Worm (Caenorhabditis elegans) whole organism, L1 larva: ENCODE data around the gene phf-32.

Experiments used
- aly-2 ChIP-seq: fragments of 150-350 bp; optimal IDR thresholded peaks from 2 replicates; lab custom pipeline; 2014; ENCODE audit warnings: missing biosample characterization, missing genetic modification characterization
- ama-1 ChIP-seq: fragments of 150-350 bp; optimal IDR thresholded peaks from 2 replicates; lab custom pipeline; 2014
- blmp-1 ChIP-seq: fragments of 150-350 bp; optimal IDR thresholded peaks from 2 replicates; lab custom pipeline; 2014; ENCODE audit warnings: missing biosample characterization, missing genetic modification characterization
- ceh-63 ChIP-seq: fragments of 200-800 bp; sonication (Bioruptor generic); optimal IDR thresholded peaks from 2 replicates; lab custom pipeline; 2018; ENCODE audit warnings: mild to moderate bottlenecking, missing genetic modification characterization, missing compliant biosample characterization
- ceh-88 ChIP-seq: fragments of 200-800 bp; sonication (Bioruptor generic); IDR thresholded peaks from 2 replicates; pipeline ENCODE4 v1.3.6; 2022; ENCODE audit warnings: missing genetic modification characterization, missing compliant biosample characterization
- ces-1 ChIP-seq: fragments of 150-350 bp; optimal IDR thresholded peaks from 2 replicates; lab custom pipeline; 2014; ENCODE audit warnings: missing biosample characterization, missing genetic modification reagents, missing genetic modification characterization
- dsc-1 ChIP-seq: sonication (generic microtip); optimal IDR thresholded peaks from 2 replicates; lab custom pipeline; 2016; ENCODE audit warnings: mild to moderate bottlenecking, missing genetic modification characterization, missing compliant biosample characterization
- efl-1 ChIP-seq, 4 experiments: fragments of 150-350 bp; optimal IDR thresholded peaks in 3 of 4; peaks in 1 of 4; 1 replicate in 1 of 4; 2 replicates in 3 of 4; lab custom pipeline; 2014; ENCODE audit warnings: missing biosample characterization in 2 of 4, missing genetic modification characterization in 2 of 4, missing genetic modification reagents in 2 of 4
- egl-13 ChIP-seq: sonication (generic microtip); optimal IDR thresholded peaks from 2 replicates; lab custom pipeline; 2016; ENCODE audit warnings: missing genotype, missing genetic modification reagents, missing genetic modification characterization, missing compliant biosample characterization
- elt-2 ChIP-seq: sonication (generic microtip); optimal IDR thresholded peaks from 2 replicates; lab custom pipeline; 2016; ENCODE audit warnings: missing genetic modification characterization, mild to moderate bottlenecking, inconsistent platforms, missing compliant biosample characterization, missing genetic modification reagents
- elt-3 ChIP-seq, 6 experiments: fragments of 150-350 bp in 1 of 6; sonication (generic microtip); optimal IDR thresholded peaks; 2 replicates each; lab custom pipeline; 2017 to 2018; ENCODE audit warnings: missing biosample characterization in 6 of 6, missing genetic modification characterization in 6 of 6, inconsistent platforms in 1 of 6
- ets-5 ChIP-seq: fragments of 200-800 bp; sonication (Bioruptor generic); IDR thresholded peaks from 2 replicates; pipeline ENCODE4 v1.3.6; 2022; ENCODE audit warnings: missing genetic modification characterization, missing compliant biosample characterization
- fkh-10 ChIP-seq: sonication (generic microtip); optimal IDR thresholded peaks from 2 replicates; lab custom pipeline; 2017; ENCODE audit warnings: missing biosample characterization, missing genetic modification reagents, missing genetic modification characterization
- fkh-4 ChIP-seq: sonication (generic microtip); optimal IDR thresholded peaks from 2 replicates; lab custom pipeline; 2016; ENCODE audit warnings: missing compliant biosample characterization, missing genetic modification characterization, borderline replicate concordance
- fkh-8 ChIP-seq: sonication (generic microtip); optimal IDR thresholded peaks from 2 replicates; lab custom pipeline; 2016; ENCODE audit warnings: mild to moderate bottlenecking, missing genetic modification characterization, missing compliant biosample characterization
- fos-1 ChIP-seq: fragments of 150-350 bp; optimal IDR thresholded peaks from 2 replicates; lab custom pipeline; 2014; ENCODE audit warnings: missing biosample characterization, missing genetic modification characterization
- hlh-17 ChIP-seq: fragments of 200-800 bp; sonication (Bioruptor generic); optimal IDR thresholded peaks from 2 replicates; lab custom pipeline; 2018; ENCODE audit warnings: missing genetic modification characterization, mild to moderate bottlenecking, missing compliant biosample characterization, moderate library complexity, borderline replicate concordance
- hlh-4 ChIP-seq: sonication (generic microtip); optimal IDR thresholded peaks from 2 replicates; lab custom pipeline; 2016; ENCODE audit warnings: mild to moderate bottlenecking, missing genetic modification characterization, missing compliant biosample characterization
- hpl-2 ChIP-seq: fragments of 150-350 bp; optimal IDR thresholded peaks from 2 replicates; lab custom pipeline; 2014; ENCODE audit warnings: missing biosample characterization, missing genetic modification reagents, missing genetic modification characterization
- jun-1 ChIP-seq: fragments of 150-350 bp; optimal IDR thresholded peaks from 2 replicates; lab custom pipeline; 2014; ENCODE audit warnings: missing biosample characterization, missing genetic modification reagents, missing genetic modification characterization
- lin-14 ChIP-seq: fragments of 200-800 bp; sonication (Bioruptor generic); optimal IDR thresholded peaks from 2 replicates; lab custom pipeline; 2018; ENCODE audit warnings: mild to moderate bottlenecking, missing genetic modification characterization, moderate library complexity, missing compliant biosample characterization
- lin-35 ChIP-seq, 2 experiments: fragments of 150-350 bp; optimal IDR thresholded peaks; 2 replicates each; lab custom pipeline; 2014; ENCODE audit warnings: missing biosample characterization in 2 of 2, missing genetic modification characterization in 2 of 2, missing genetic modification reagents in 2 of 2
- lin-39 ChIP-seq: fragments of 150-350 bp; optimal IDR thresholded peaks from 2 replicates; lab custom pipeline; 2014; ENCODE audit warnings: missing biosample characterization, missing genetic modification reagents, missing genetic modification characterization
- mab-9 ChIP-seq: fragments of 200-800 bp; sonication (Bioruptor generic); IDR thresholded peaks from 2 replicates; pipeline ENCODE4 v1.3.6; 2022; ENCODE audit warnings: missing genetic modification reagents, missing genetic modification characterization, missing compliant biosample characterization
- mdl-1 ChIP-seq, 2 experiments: fragments of 150-350 bp; optimal IDR thresholded peaks; 2 replicates each; lab custom pipeline; 2014 to 2017; ENCODE audit warnings: missing biosample characterization in 2 of 2, missing genetic modification characterization in 2 of 2, inconsistent platforms in 1 of 2
- nhr-11 ChIP-seq: fragments of 150-350 bp; optimal IDR thresholded peaks from 2 replicates; lab custom pipeline; 2014; ENCODE audit warnings: missing biosample characterization, missing genetic modification characterization
- nhr-19 ChIP-seq: fragments of 200-800 bp; sonication (Bioruptor generic); conservative IDR thresholded peaks from 2 replicates; pipeline ENCODE4 v1.3.6; 2022; ENCODE audit warnings: missing genetic modification characterization, missing compliant biosample characterization
- nhr-85 ChIP-seq: sonication (generic microtip); peaks from one replicate; lab custom pipeline; 2016; ENCODE audit warnings: missing genetic modification characterization, inconsistent platforms, missing compliant biosample characterization
- nhr-90 ChIP-seq: sonication (generic microtip); optimal IDR thresholded peaks from 2 replicates; lab custom pipeline; 2016; ENCODE audit warnings: mild to moderate bottlenecking, missing genetic modification characterization, missing compliant biosample characterization; ENCODE audit not compliant: poor library complexity
- pax-3 ChIP-seq: fragments of 200-800 bp; sonication (Bioruptor generic); optimal IDR thresholded peaks from 2 replicates; lab custom pipeline; 2018; ENCODE audit warnings: mild to moderate bottlenecking, missing genetic modification characterization, moderate library complexity, missing compliant biosample characterization
- pqm-1 ChIP-seq: sonication (generic microtip); optimal IDR thresholded peaks from 3 replicates; lab custom pipeline; 2017; ENCODE audit warnings: missing biosample characterization, missing genetic modification characterization
- sox-4 ChIP-seq: sonication (generic microtip); optimal IDR thresholded peaks from 2 replicates; lab custom pipeline; 2016; ENCODE audit warnings: missing genetic modification characterization, missing compliant biosample characterization
- sptf-1 ChIP-seq: fragments of 150-350 bp; optimal IDR thresholded peaks from 2 replicates; lab custom pipeline; 2014; ENCODE audit warnings: missing biosample characterization, missing genetic modification characterization
- sup-37 ChIP-seq: fragments of 200-800 bp; sonication (Bioruptor generic); optimal IDR thresholded peaks from 2 replicates; lab custom pipeline; 2018; ENCODE audit warnings: mild to moderate bottlenecking, missing genetic modification characterization, missing compliant biosample characterization
- tlp-1 ChIP-seq: fragments of 150-350 bp; optimal IDR thresholded peaks from 2 replicates; lab custom pipeline; 2014; ENCODE audit warnings: missing biosample characterization, missing genetic modification characterization
- unc-62 ChIP-seq: fragments of 150-350 bp; optimal IDR thresholded peaks from 2 replicates; lab custom pipeline; 2014; ENCODE audit warnings: missing biosample characterization, missing genetic modification reagents, missing genetic modification characterization
- unc-98 ChIP-seq: fragments of 200-800 bp; sonication (Bioruptor generic); IDR thresholded peaks from 2 replicates; pipeline ENCODE4 v1.3.6; 2022; ENCODE audit warnings: missing genetic modification characterization, missing compliant biosample characterization
- xbp-1 ChIP-seq: sonication (generic microtip); optimal IDR thresholded peaks from 2 replicates; lab custom pipeline; 2016; ENCODE audit warnings: missing genetic modification characterization, missing compliant biosample characterization
- zag-1 ChIP-seq: fragments of 150-350 bp; optimal IDR thresholded peaks from 2 replicates; lab custom pipeline; 2014; ENCODE audit warnings: missing biosample characterization, missing genetic modification characterization
- zip-4 ChIP-seq: fragments of 200-800 bp; sonication (Bioruptor generic); optimal IDR thresholded peaks from 2 replicates; lab custom pipeline; 2018; ENCODE audit warnings: mild to moderate bottlenecking, missing genetic modification characterization, moderate library complexity, missing compliant biosample characterization
- ztf-4 ChIP-seq: fragments of 150-350 bp; optimal IDR thresholded peaks from 2 replicates; lab custom pipeline; 2014; ENCODE audit warnings: missing biosample characterization, missing genetic modification characterization

Gene phf-32

ce11 chrX:12317560-12317959, 10.9 kb downstream of the phf-32 start:
- TF ChIP-seq jun-1 = no peak
- no peak for TF ChIP-seq elt-2 (tag; lab: Kevin White, UChicago)
- TF ChIP-seq egl-13 (tag; lab: Kevin White, UChicago) = no peak
- TF ChIP-seq efl-1 (optimal IDR thresholded peaks at IDR 0.05; lab: Kevin White, UChicago) = no peak
- no peak for TF ChIP-seq efl-1 (GFP tag; optimal IDR thresholded peaks at IDR 0.05 in 1 of 2; lab: Kevin White, UChicago)
- no peak for TF ChIP-seq sptf-1 (tag; lab: Kevin White, UChicago)
- TF ChIP-seq hlh-4 (tag; lab: Kevin White, UChicago) = no peak
- no peak for TF ChIP-seq ztf-4 (tag; lab: Kevin White, UChicago)
- no peak for TF ChIP-seq pqm-1
- TF ChIP-seq aly-2 = no peak
- TF ChIP-seq blmp-1 (tag; lab: Kevin White, UChicago) = no peak
- TF ChIP-seq sox-4 (tag; lab: Kevin White, UChicago) = no peak
- no peak for TF ChIP-seq zag-1 (tag; lab: Kevin White, UChicago)
- no peak for TF ChIP-seq ces-1 (GFP tag; lab: Kevin White, UChicago)
- TF ChIP-seq sup-37 (GFP tag; lab: Kevin White, UChicago) = no peak
- no peak for TF ChIP-seq nhr-85 (tag; lab: Kevin White, UChicago)
- TF ChIP-seq pax-3 = no peak

DNA sequence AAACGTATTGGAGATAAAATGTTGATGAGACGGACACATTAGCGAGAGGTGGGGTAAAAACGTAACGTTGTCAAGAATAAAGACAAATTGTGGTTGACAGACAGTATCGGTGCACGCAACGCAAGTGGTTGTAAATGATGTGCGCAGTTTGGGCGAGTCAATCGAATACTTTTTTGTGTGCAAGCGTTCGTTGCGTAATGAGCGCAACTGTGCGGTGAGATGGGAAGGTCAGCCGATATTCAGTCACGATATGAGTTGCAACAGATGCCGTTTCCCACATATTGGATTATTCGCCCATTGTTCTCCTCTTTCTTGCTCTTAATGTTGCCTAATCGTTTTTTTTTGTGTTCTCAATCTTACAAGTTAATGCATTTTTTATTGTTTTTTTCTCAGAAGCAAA, 14.1 kb downstream of the phf-32 start, which contains the start of gene ceh-40:
Gene ceh-40 (minus strand): TSS at position 41 of the 400 bp plus-strand sequence.
- TF ChIP-seq jun-1 (no peak), ets-5 (GFP tag; lab: Robert Waterston, UW) (no peak), unc-62 (GFP tag; lab: Kevin White, UChicago) (no peak), mdl-1 (tag; optimal IDR thresholded peaks at IDR 0.05; lab: Kevin White, UChicago) (no peak), pqm-1 (no peak)
- TF ChIP-seq, all 84 proteins: peak for 0

DNA sequence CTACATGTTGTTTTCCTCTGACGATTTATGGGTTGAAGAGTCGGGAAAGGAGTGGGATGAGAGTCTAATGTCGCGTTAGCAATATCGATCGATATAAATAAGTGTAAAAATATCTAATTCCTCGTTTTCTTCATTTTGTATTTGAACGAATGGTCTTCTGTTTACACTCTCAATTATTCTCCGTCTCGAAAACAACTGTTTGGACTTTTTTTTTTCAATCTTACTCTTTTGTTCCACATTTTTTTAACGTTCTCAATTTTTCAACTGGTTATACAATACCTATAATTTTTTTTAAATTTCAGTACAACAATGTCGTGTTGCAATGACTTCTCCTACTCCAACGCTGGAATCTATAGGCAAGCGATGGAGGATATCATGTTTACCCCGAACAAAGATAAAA, 14.7 kb downstream of the phf-32 start, which contains the start of gene F17A2.13:
Gene F17A2.13 (plus strand): TSS at position 301 of the 400 bp plus-strand sequence.
- no peak for TF ChIP-seq fkh-10 (GFP tag; lab: Kevin White, UChicago)
- TF ChIP-seq tlp-1 (tag; lab: Kevin White, UChicago) = no peak
- no peak for TF ChIP-seq unc-98 (GFP tag; lab: Robert Waterston, UW)
- TF ChIP-seq unc-62 (GFP tag; lab: Kevin White, UChicago) = no peak
- TF ChIP-seq elt-3 (tag; optimal IDR thresholded peaks at IDR 0.05; lab: Kevin White, UChicago) = no peak
- TF ChIP-seq aly-2 = no peak
- TF ChIP-seq ama-1 (lab: Kevin White, UChicago) = no peak
- TF ChIP-seq nhr-11 = no peak
- no peak for TF ChIP-seq ets-5 (GFP tag; lab: Robert Waterston, UW)
- no peak for TF ChIP-seq pax-3
- TF ChIP-seq nhr-90 (tag; lab: Kevin White, UChicago) = no peak
- TF ChIP-seq dsc-1 = no peak

ce11 chrX:12323439-12323838, 16.8 kb downstream of the phf-32 start, which contains the start of gene srd-40:
Gene srd-40 (plus strand): TSS chrX:12323739.
- peak; percentile 44 for TF ChIP-seq fkh-8
- peak; percentile 19 for TF ChIP-seq hlh-4 (tag; lab: Kevin White, UChicago)
- no peak for TF ChIP-seq hpl-2 (GFP tag; lab: Kevin White, UChicago)

DNA sequence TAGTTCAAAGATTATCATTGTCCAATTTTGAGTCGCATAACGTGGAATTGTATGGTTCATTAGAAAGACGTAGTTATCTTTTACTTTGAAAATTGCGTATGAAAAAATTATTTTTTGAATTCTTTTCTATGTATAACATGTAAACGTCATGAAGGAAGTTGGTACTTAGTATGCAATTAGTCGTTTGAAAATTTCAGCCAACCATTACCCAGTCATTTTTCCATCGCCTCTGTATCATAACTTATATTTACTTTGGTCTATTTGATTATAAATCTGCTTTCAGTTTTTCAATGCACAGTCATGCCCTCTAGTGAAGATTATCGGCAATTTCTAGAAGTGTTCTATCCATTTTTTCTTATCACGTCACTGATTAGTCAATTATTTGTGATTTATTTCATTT, 19.8 kb downstream of the phf-32 start, which contains the start of gene srd-41:
Gene srd-41 (plus strand): TSS at position 301 of the 400 bp plus-strand sequence.
- TF ChIP-seq pqm-1 (no peak), elt-2 (tag; lab: Kevin White, UChicago) (no peak), ceh-88 (GFP tag; lab: Robert Waterston, UW) (no peak), sox-4 (tag; lab: Kevin White, UChicago) (no peak), blmp-1 (tag; lab: Kevin White, UChicago) (no peak), ceh-63 (GFP tag; lab: Kevin White, UChicago) (no peak)

DNA sequence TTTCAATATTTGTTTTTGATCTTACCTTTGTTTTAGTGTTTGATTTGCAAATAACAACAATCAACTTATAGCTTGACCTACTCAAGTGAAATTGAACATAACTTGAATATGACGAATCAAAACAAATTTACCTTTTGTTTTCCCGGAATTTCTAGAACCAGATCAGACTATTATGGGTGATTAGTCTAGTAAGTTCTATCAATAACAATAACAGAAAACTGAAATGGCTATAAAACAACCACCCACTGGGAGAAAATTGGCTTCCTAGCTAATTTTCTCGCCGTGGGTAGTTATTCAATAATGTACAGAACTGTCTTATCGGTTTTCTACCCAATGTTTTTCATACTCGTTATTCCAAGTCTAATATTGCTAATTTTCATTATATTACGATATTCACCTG, 22.0 kb downstream of the phf-32 start, which contains the start of gene srd-45:
Gene srd-45 (plus strand): TSS at position 301 of the 400 bp plus-strand sequence.
- no peak for TF ChIP-seq nhr-19 (GFP tag; lab: Robert Waterston, UW)
- TF ChIP-seq xbp-1 (tag; lab: Kevin White, UChicago) = no peak
- no peak for TF ChIP-seq hlh-17 (GFP tag; lab: Kevin White, UChicago)
- TF ChIP-seq lin-35 (GFP tag; optimal IDR thresholded peaks at IDR 0.05; lab: Kevin White, UChicago) = no peak
- TF ChIP-seq tlp-1 (tag; lab: Kevin White, UChicago) = no peak
- TF ChIP-seq zip-4 (GFP tag; lab: Kevin White, UChicago) = no peak
- TF ChIP-seq fos-1 (tag; lab: Kevin White, UChicago) = no peak
- no peak for TF ChIP-seq elt-3 (tag; optimal IDR thresholded peaks at IDR 0.05; lab: Kevin White, UChicago)
- TF ChIP-seq ceh-63 (GFP tag; lab: Kevin White, UChicago) = no peak
- TF ChIP-seq lin-39 = no peak
- no peak for TF ChIP-seq fkh-10 (GFP tag; lab: Kevin White, UChicago)
- no peak for TF ChIP-seq fkh-4 (tag; lab: Kevin White, UChicago)
- no peak for TF ChIP-seq zag-1 (tag; lab: Kevin White, UChicago)
- no peak for TF ChIP-seq mab-9 (GFP tag; lab: Robert Waterston, UW)
- no peak for TF ChIP-seq lin-14
- no peak for TF ChIP-seq sup-37 (GFP tag; lab: Kevin White, UChicago)
